Fruit fly (Drosophila melanogaster) whole organism, prepupa: ENCODE results near the gene scrt.

Experiments used
- Blimp-1 ChIP-seq: fragments of 200-800 bp; sonication (Bioruptor generic); optimal IDR thresholded peaks from 3 replicates; lab custom pipeline; 2017; ENCODE audit warnings: missing biosample characterization, missing genetic modification characterization, mild to moderate bottlenecking, moderate library complexity, missing genetic modification reagents
- CG10631 ChIP-seq: fragments of 200-800 bp; sonication (Bioruptor generic); optimal IDR thresholded peaks from 2 replicates; lab custom pipeline; 2016; ENCODE audit warnings: missing biosample characterization, missing genetic modification characterization
- CG11294 ChIP-seq: fragments of 200-800 bp; sonication (Bioruptor generic); IDR thresholded peaks from 2 replicates; pipeline ENCODE4 v1.3.6; 2022; ENCODE audit warnings: missing biosample characterization, missing genetic modification characterization
- CG11762 ChIP-seq: fragments of 200-800 bp; sonication (Bioruptor generic); optimal IDR thresholded peaks from 3 replicates; lab custom pipeline; 2016; ENCODE audit warnings: missing biosample characterization, missing genetic modification characterization; ENCODE audit not compliant: insufficient read depth
- CG11902 ChIP-seq: fragments of 200-800 bp; sonication (Bioruptor generic); optimal IDR thresholded peaks from 3 replicates; lab custom pipeline; 2016; ENCODE audit warnings: missing biosample characterization, missing genetic modification characterization
- CG15336 ChIP-seq: fragments of 200-800 bp; sonication (Bioruptor generic); IDR thresholded peaks from 2 replicates; pipeline ENCODE4 v1.3.6; 2022; ENCODE audit warnings: missing biosample characterization, missing genetic modification characterization
- CG3032 ChIP-seq: fragments of 200-800 bp; optimal IDR thresholded peaks from 2 replicates; lab custom pipeline; 2019; ENCODE audit warnings: missing biosample characterization, mild to moderate bottlenecking, missing genetic modification characterization, moderate library complexity
- CG31627 ChIP-seq: fragments of 200-800 bp; sonication (Bioruptor generic); optimal IDR thresholded peaks from 3 replicates; lab custom pipeline; 2016; ENCODE audit warnings: missing biosample characterization, missing genetic modification characterization
- CG32006 ChIP-seq: fragments of 200-800 bp; sonication (Bioruptor generic); optimal IDR thresholded peaks from 3 replicates; lab custom pipeline; 2017; ENCODE audit warnings: missing biosample characterization, mild to moderate bottlenecking, missing genetic modification characterization
- CG3919 ChIP-seq: fragments of 200-800 bp; sonication (Bioruptor generic); optimal IDR thresholded peaks from 3 replicates; lab custom pipeline; 2016; ENCODE audit warnings: missing biosample characterization, missing genetic modification characterization
- CG4318 ChIP-seq: fragments of 200-800 bp; sonication (Bioruptor generic); optimal IDR thresholded peaks from 3 replicates; lab custom pipeline; 2017; ENCODE audit warnings: missing biosample characterization, mild to moderate bottlenecking, missing genetic modification characterization
- CG6163 ChIP-seq: fragments of 200-800 bp; sonication (Bioruptor generic); IDR thresholded peaks from 3 replicates; pipeline ENCODE4 v1.3.6; 2022; ENCODE audit warnings: missing biosample characterization, missing genetic modification characterization
- CG6808 ChIP-seq: fragments of 200-800 bp; sonication (Bioruptor generic); optimal IDR thresholded peaks from 3 replicates; lab custom pipeline; 2017; ENCODE audit warnings: missing biosample characterization, missing genetic modification characterization, mild to moderate bottlenecking, moderate library complexity, missing genetic modification reagents
- CG8119 ChIP-seq: fragments of 200-800 bp; sonication (Bioruptor generic); IDR thresholded peaks from 3 replicates; pipeline ENCODE4 v1.3.6; 2022; ENCODE audit warnings: missing biosample characterization, missing genetic modification characterization
- CG8319 ChIP-seq: fragments of 200-800 bp; sonication (Bioruptor generic); optimal IDR thresholded peaks from 3 replicates; lab custom pipeline; 2016; ENCODE audit warnings: missing biosample characterization, missing genetic modification characterization
- CG8632 ChIP-seq: fragments of 200-800 bp; sonication (Bioruptor generic); optimal IDR thresholded peaks from 3 replicates; lab custom pipeline; 2016; ENCODE audit warnings: missing biosample characterization, missing genetic modification characterization
- CG9139 ChIP-seq: fragments of 200-800 bp; sonication (Bioruptor generic); optimal IDR thresholded peaks from 3 replicates; lab custom pipeline; 2017; ENCODE audit warnings: missing biosample characterization, mild to moderate bottlenecking, missing genetic modification characterization
- Eip75B ChIP-seq: fragments of 200-800 bp; sonication (Bioruptor generic); optimal IDR thresholded peaks from 3 replicates; lab custom pipeline; 2016; ENCODE audit warnings: missing biosample characterization, missing genetic modification characterization
- Eip93F ChIP-seq: fragments of 200-800 bp; sonication (Bioruptor generic); optimal IDR thresholded peaks from 2 replicates; lab custom pipeline; 2016; ENCODE audit warnings: missing biosample characterization, mild to moderate bottlenecking, missing genetic modification characterization
- Gug ChIP-seq: fragments of 200-800 bp; sonication (Bioruptor generic); IDR thresholded peaks from 2 replicates; pipeline ENCODE4 v1.3.6; 2022; ENCODE audit warnings: missing biosample characterization, missing genetic modification characterization
- Lpt ChIP-seq: fragments of 200-800 bp; sonication (Bioruptor generic); optimal IDR thresholded peaks from 3 replicates; lab custom pipeline; 2016; ENCODE audit warnings: missing biosample characterization, missing genetic modification characterization
- Met ChIP-seq: fragments of 200-800 bp; sonication (Bioruptor generic); optimal IDR thresholded peaks from 3 replicates; lab custom pipeline; 2016; ENCODE audit warnings: missing biosample characterization, missing genetic modification characterization
- Sox14 ChIP-seq: fragments of 200-800 bp; sonication (Bioruptor generic); optimal IDR thresholded peaks from 3 replicates; lab custom pipeline; 2016; ENCODE audit warnings: missing biosample characterization, missing genetic modification characterization
- Sox15 ChIP-seq: fragments of 200-800 bp; sonication (Bioruptor generic); optimal IDR thresholded peaks from 3 replicates; lab custom pipeline; 2016; ENCODE audit warnings: missing biosample characterization, missing genetic modification characterization
- achi ChIP-seq: fragments of 200-800 bp; sonication (Bioruptor generic); optimal IDR thresholded peaks from 3 replicates; lab custom pipeline; 2016; ENCODE audit warnings: missing biosample characterization, missing genetic modification characterization
- acj6 ChIP-seq: fragments of 200-800 bp; sonication (Bioruptor generic); optimal IDR thresholded peaks from 3 replicates; lab custom pipeline; 2016; ENCODE audit warnings: missing biosample characterization, missing genetic modification characterization
- cyc ChIP-seq: fragments of 200-800 bp; sonication (Bioruptor generic); optimal IDR thresholded peaks from 3 replicates; lab custom pipeline; 2016; ENCODE audit warnings: missing biosample characterization, missing genetic modification characterization
- eg ChIP-seq: fragments of 200-800 bp; sonication (Bioruptor generic); IDR thresholded peaks from 3 replicates; pipeline ENCODE4 v1.3.6; 2022; ENCODE audit warnings: missing biosample characterization, missing genetic modification characterization
- fd59A ChIP-seq: fragments of 200-800 bp; sonication (Bioruptor generic); optimal IDR thresholded peaks from 2 replicates; lab custom pipeline; 2017; ENCODE audit warnings: missing biosample characterization, mild to moderate bottlenecking, missing genetic modification characterization, missing genetic modification reagents
- fd85E ChIP-seq: fragments of 200-800 bp; sonication (Bioruptor generic); optimal IDR thresholded peaks from 3 replicates; lab custom pipeline; 2016; ENCODE audit warnings: missing biosample characterization, missing genetic modification characterization
- lz ChIP-seq: fragments of 200-800 bp; sonication (Bioruptor generic); optimal IDR thresholded peaks from 3 replicates; lab custom pipeline; 2016; ENCODE audit warnings: missing biosample characterization, missing genetic modification characterization
- salr ChIP-seq, 2 experiments: fragments of 200-800 bp; sonication (Bioruptor generic); optimal IDR thresholded peaks; 3 replicates each; lab custom pipeline; 2016 to 2018; ENCODE audit warnings: missing biosample characterization in 2 of 2, missing genetic modification characterization in 2 of 2, mild to moderate bottlenecking in 1 of 2
- spab ChIP-seq: fragments of 200-800 bp; sonication (Bioruptor generic); optimal IDR thresholded peaks from 2 replicates; lab custom pipeline; 2017; ENCODE audit warnings: missing biosample characterization, mild to moderate bottlenecking, missing genetic modification characterization, missing genetic modification reagents
- vri ChIP-seq: fragments of 200-800 bp; sonication (Bioruptor generic); optimal IDR thresholded peaks from 3 replicates; lab custom pipeline; 2016; ENCODE audit warnings: missing biosample characterization, mild to moderate bottlenecking, missing genetic modification characterization

The scrt gene

dm6 chr3L:4035499-4035898 is 51.8 kb downstream of the scrt start, which contains the start of gene Gr64f:
Gene Gr64f (plus strand): TSS chr3L:4035799.
- TF ChIP-seq Blimp-1 (no peak), CG6808 (GFP tag; lab: Kevin White, UChicago) (no peak), spab (no peak), salr (GFP tag; optimal IDR thresholded peaks at IDR 0.05; lab: Kevin White, UChicago) (no peak), fd85E (GFP tag; lab: Kevin White, UChicago) (no peak), CG9139 (GFP tag; lab: Kevin White, UChicago) (no peak), cyc (GFP tag; lab: Kevin White, UChicago) (no peak), CG3032 (tag; lab: Kevin White, UChicago) (no peak), Met (GFP tag; lab: Kevin White, UChicago) (no peak)

- TF ChIP-seq Eip93F (GFP tag; lab: Kevin White, UChicago), result no peak
- peak; percentile 46; the same call in 1 of the 2 replicates for TF ChIP-seq CG11294 (GFP tag; lab: Robert Waterston, UW)
- TF ChIP-seq achi, result peak; percentile 70
- TF ChIP-seq CG4318 (GFP tag; lab: Kevin White, UChicago), result peak; percentile 41
- TF ChIP-seq Sox14 (GFP tag; lab: Kevin White, UChicago), result peak; percentile 50
- peak; percentile 53 for TF ChIP-seq cyc (GFP tag; lab: Kevin White, UChicago)
- TF ChIP-seq Gug (GFP tag; lab: Robert Waterston, UW), result peak; percentile 72
- TF ChIP-seq Sox15 (GFP tag; lab: Kevin White, UChicago), result peak; percentile 21
- no peak for TF ChIP-seq Eip75B (GFP tag; lab: Kevin White, UChicago)
- peak; percentile 80 for TF ChIP-seq CG10631 (GFP tag; lab: Kevin White, UChicago)
- TF ChIP-seq eg (GFP tag; lab: Robert Waterston, UW), result peak; percentile 79
- TF ChIP-seq CG8119 (GFP tag; lab: Robert Waterston, UW), result peak; percentile 50; the same call in 2 of the 3 replicates
- TF ChIP-seq vri, result no peak
- TF ChIP-seq CG11902 (GFP tag; lab: Kevin White, UChicago), result peak; percentile 71
- TF ChIP-seq salr (GFP tag; optimal IDR thresholded peaks at IDR 0.05; lab: Kevin White, UChicago), result no peak
- TF ChIP-seq CG8319 (GFP tag; lab: Kevin White, UChicago), result peak; percentile 77
- peak; percentile 11 for TF ChIP-seq fd59A
- TF ChIP-seq CG15336 (GFP tag; lab: Robert Waterston, UW), result peak; percentile 51
- TF ChIP-seq CG3919 (GFP tag; lab: Kevin White, UChicago), result no peak
- no peak for TF ChIP-seq lz (GFP tag; lab: Kevin White, UChicago)
- peak; percentile 55 for TF ChIP-seq CG31627 (GFP tag; lab: Kevin White, UChicago)
- peak; percentile 66 for TF ChIP-seq CG32006 (GFP tag; lab: Kevin White, UChicago)
- TF ChIP-seq Lpt (GFP tag; lab: Kevin White, UChicago), result peak; percentile 48
- TF ChIP-seq acj6, result peak; percentile 69
- TF ChIP-seq CG11762, result peak; percentile 4
- TF ChIP-seq CG6163 (GFP tag; lab: Robert Waterston, UW), result peak; percentile 83
- peak; percentile 24 for TF ChIP-seq CG8632
These were observed 56.7 kb downstream of the scrt start, which contains the start of the genes CG11593 and Rcd5 for dm6 chr3L:4040247-4040925. Gene CG11593 (minus strand): TSS chr3L:4040482. Gene Rcd5 (plus strand): TSS chr3L:4040529.
